Worm (Caenorhabditis elegans): ENCODE measurements around the gene ZK185.1.

DNA sequence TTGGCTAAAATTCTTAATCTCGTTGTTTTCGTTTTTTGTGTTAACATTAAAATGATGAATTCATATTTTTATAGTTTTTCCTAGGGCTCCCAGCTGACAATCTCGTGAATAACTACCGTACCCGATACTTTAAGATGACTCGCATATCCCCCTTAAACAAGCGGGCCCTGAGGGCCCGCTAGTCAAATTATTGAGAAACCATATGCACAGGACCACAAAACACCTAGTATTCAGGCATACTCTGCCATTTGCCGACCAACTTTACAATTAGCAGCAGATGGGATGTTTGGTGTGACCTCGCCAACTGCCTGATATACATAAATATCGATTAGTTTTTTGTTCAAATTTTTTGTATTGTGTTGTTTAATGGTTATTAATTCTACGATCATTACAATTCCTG is 48.5 kb downstream of the ZK185.1 start, which contains the start of gene F19C7.3:
- TF ChIP-seq W03F9.2 (tag; optimal IDR thresholded peaks at IDR 0.05) (no peak), him-1 (tag; optimal IDR thresholded peaks at IDR 0.05) (no peak), dao-5 (tag; optimal IDR thresholded peaks at IDR 0.05) (no peak)

All from whole organism, L4/young adult.